Fruit fly (Drosophila melanogaster) whole organism, embryonic: ENCODE measurements around the gene CG5498.

Experiments used
- BtbVII ChIP-seq: fragments of 200-800 bp; sonication (Bioruptor generic); optimal IDR thresholded peaks from 3 replicates; lab custom pipeline; 2017; ENCODE audit warnings: missing biosample characterization, mild to moderate bottlenecking, missing genetic modification characterization
- CG1024 ChIP-seq: fragments of 200-800 bp; sonication (Bioruptor generic); IDR thresholded peaks from 2 replicates; pipeline ENCODE4 v1.3.6; 2022; ENCODE audit warnings: missing biosample characterization, missing genetic modification characterization
- CG10431 ChIP-seq: fragments of 200-800 bp; sonication (Bioruptor generic); optimal IDR thresholded peaks from 3 replicates; lab custom pipeline; 2018; ENCODE audit warnings: missing biosample characterization, mild to moderate bottlenecking, missing genetic modification characterization
- CG10979 ChIP-seq: fragments of 200-800 bp; sonication (Bioruptor generic); optimal IDR thresholded peaks from 2 replicates; lab custom pipeline; 2018; ENCODE audit warnings: missing biosample characterization, mild to moderate bottlenecking, missing genetic modification characterization, moderate library complexity
- CG11695 ChIP-seq: fragments of 200-800 bp; sonication (Bioruptor generic); IDR thresholded peaks from 3 replicates; pipeline ENCODE4 v1.3.6; 2022; ENCODE audit warnings: missing biosample characterization, missing genetic modification characterization
- CG12942 ChIP-seq: fragments of 200-800 bp; sonication (Bioruptor generic); optimal IDR thresholded peaks from 3 replicates; lab custom pipeline; 2016; ENCODE audit warnings: missing biosample characterization, missing genetic modification characterization
- CG14014 ChIP-seq: fragments of 200-800 bp; sonication (Bioruptor generic); IDR thresholded peaks from 2 replicates; pipeline ENCODE4 v1.3.6; 2022; ENCODE audit warnings: missing biosample characterization, missing genetic modification characterization
- CG1647 ChIP-seq: fragments of 200-800 bp; sonication (Bioruptor generic); optimal IDR thresholded peaks from 3 replicates; lab custom pipeline; 2016; ENCODE audit warnings: missing biosample characterization, missing genetic modification characterization
- CG17186 ChIP-seq: fragments of 200-800 bp; sonication (Bioruptor generic); optimal IDR thresholded peaks from 3 replicates; lab custom pipeline; 2017; ENCODE audit warnings: missing biosample characterization, missing genetic modification reagents, missing genetic modification characterization
- CG17802 ChIP-seq: fragments of 200-800 bp; sonication (Bioruptor generic); optimal IDR thresholded peaks from 2 replicates; lab custom pipeline; 2018; ENCODE audit warnings: missing biosample characterization, mild to moderate bottlenecking, missing genetic modification characterization, moderate library complexity
- CG2129 ChIP-seq: fragments of 200-800 bp; sonication (Bioruptor generic); IDR thresholded peaks from 2 replicates; pipeline ENCODE4 v1.3.6; 2022; ENCODE audit warnings: missing biosample characterization, missing genetic modification characterization; ENCODE audit not compliant: partially characterized antibody
- CG30431 ChIP-seq: fragments of 200-800 bp; sonication (Bioruptor generic); optimal IDR thresholded peaks from 2 replicates; lab custom pipeline; 2017; ENCODE audit warnings: missing biosample characterization, missing genetic modification characterization
- CG4424 ChIP-seq: fragments of 200-800 bp; sonication (Bioruptor generic); optimal IDR thresholded peaks from 3 replicates; lab custom pipeline; 2016; ENCODE audit warnings: missing biosample characterization, missing genetic modification characterization
- CG8359 ChIP-seq: fragments of 200-800 bp; sonication (Bioruptor generic); optimal IDR thresholded peaks from 2 replicates; lab custom pipeline; 2017; ENCODE audit warnings: missing biosample characterization, mild to moderate bottlenecking, missing genetic modification characterization, borderline replicate concordance
- CG8924 ChIP-seq: fragments of 200-800 bp; optimal IDR thresholded peaks from 3 replicates; lab custom pipeline; 2019; ENCODE audit warnings: missing biosample characterization, mild to moderate bottlenecking, missing genetic modification characterization, moderate library complexity
- CG8944 ChIP-seq: fragments of 200-800 bp; sonication (Bioruptor generic); optimal IDR thresholded peaks from 3 replicates; lab custom pipeline; 2016; ENCODE audit warnings: missing biosample characterization, missing genetic modification characterization
- CG9437 ChIP-seq: fragments of 200-800 bp; sonication (Bioruptor generic); optimal IDR thresholded peaks from 2 replicates; lab custom pipeline; 2018; ENCODE audit warnings: missing biosample characterization, mild to moderate bottlenecking, missing genetic modification characterization
- CoRest ChIP-seq: fragments of 200-800 bp; sonication (Bioruptor generic); optimal IDR thresholded peaks from 3 replicates; lab custom pipeline; 2018; ENCODE audit warnings: missing biosample characterization, mild to moderate bottlenecking, missing genetic modification characterization, moderate library complexity
- Dad ChIP-seq: fragments of 200-800 bp; sonication (Bioruptor generic); optimal IDR thresholded peaks from 3 replicates; lab custom pipeline; 2016; ENCODE audit warnings: missing biosample characterization, missing genetic modification characterization
- Dek ChIP-seq: fragments of 200-800 bp; sonication (Bioruptor generic); optimal IDR thresholded peaks from 3 replicates; lab custom pipeline; 2019; ENCODE audit warnings: missing biosample characterization, mild to moderate bottlenecking, missing genetic modification characterization, moderate library complexity
- Drgx ChIP-seq: fragments of 200-800 bp; sonication (Bioruptor generic); IDR thresholded peaks from 2 replicates; pipeline ENCODE4 v1.3.6; 2022; ENCODE audit warnings: missing biosample characterization, missing genetic modification characterization
- Eip74EF ChIP-seq, 2 experiments: fragments of 200-800 bp in 1 of 2; fragments of >200 bp in 1 of 2; sonication (Bioruptor generic) in 1 of 2; optimal IDR thresholded peaks; 2 replicates each; lab custom pipeline; 2017 to 2019; ENCODE audit warnings: missing biosample characterization in 2 of 2, missing genetic modification characterization in 2 of 2, mild to moderate bottlenecking in 1 of 2, moderate library complexity in 1 of 2
- GATAe ChIP-seq: fragments of 200-800 bp; sonication (Bioruptor generic); conservative IDR thresholded peaks from 2 replicates; pipeline ENCODE4 v1.3.6; 2022; ENCODE audit warnings: missing biosample characterization, missing genetic modification characterization
- H15 ChIP-seq: fragments of 200-800 bp; sonication (Bioruptor generic); IDR thresholded peaks from 3 replicates; pipeline ENCODE4 v1.3.6; 2022; ENCODE audit warnings: missing biosample characterization, missing genetic modification characterization
- HmgD ChIP-seq: fragments of 200-800 bp; sonication (Bioruptor generic); optimal IDR thresholded peaks from 3 replicates; lab custom pipeline; 2016; ENCODE audit warnings: missing biosample characterization, missing genetic modification characterization
- Hr51 ChIP-seq, 2 experiments: fragments of 200-800 bp; sonication (Bioruptor generic); optimal IDR thresholded peaks; 2 replicates in 1 of 2; 3 replicates in 1 of 2; lab custom pipeline; 2016 to 2018; ENCODE audit warnings: missing biosample characterization in 2 of 2, missing genetic modification characterization in 2 of 2, mild to moderate bottlenecking in 1 of 2, moderate library complexity in 1 of 2
- Nf-YB ChIP-seq: fragments of 200-800 bp; sonication (Bioruptor generic); optimal IDR thresholded peaks from 3 replicates; lab custom pipeline; 2019; ENCODE audit warnings: missing biosample characterization, mild to moderate bottlenecking, missing genetic modification characterization, moderate library complexity
- Optix ChIP-seq: fragments of 200-800 bp; sonication (Bioruptor generic); IDR thresholded peaks from 3 replicates; pipeline ENCODE4 v1.3.6; 2022; ENCODE audit warnings: missing biosample characterization, missing genetic modification characterization
- Ssrp ChIP-seq: fragments of 200-800 bp; sonication (Bioruptor generic); optimal IDR thresholded peaks from 2 replicates; lab custom pipeline; 2018; ENCODE audit warnings: missing biosample characterization, mild to moderate bottlenecking, missing genetic modification characterization, moderate library complexity
- cg ChIP-seq: fragments of 200-800 bp; sonication (Bioruptor generic); optimal IDR thresholded peaks from 3 replicates; lab custom pipeline; 2019; ENCODE audit warnings: missing biosample characterization, mild to moderate bottlenecking, missing genetic modification characterization, moderate library complexity
- chif ChIP-seq, 2 experiments: fragments of 200-800 bp; sonication (Bioruptor generic); optimal IDR thresholded peaks; 3 replicates each; lab custom pipeline; 2016; ENCODE audit warnings: missing biosample characterization in 2 of 2, missing genetic modification characterization in 2 of 2
- dpn ChIP-seq, 2 experiments: fragments of 200-800 bp; sonication (Bioruptor generic); optimal IDR thresholded peaks; 3 replicates each; lab custom pipeline; 2016; ENCODE audit warnings: missing biosample characterization in 2 of 2, missing genetic modification characterization in 2 of 2
- exex ChIP-seq: fragments of 200-800 bp; sonication (Bioruptor generic); optimal IDR thresholded peaks from 4 replicates; lab custom pipeline; 2018; ENCODE audit warnings: missing biosample characterization, mild to moderate bottlenecking, missing genetic modification characterization, moderate library complexity
- eyg ChIP-seq: fragments of 200-800 bp; sonication (Bioruptor generic); optimal IDR thresholded peaks from 3 replicates; lab custom pipeline; 2016; ENCODE audit warnings: missing biosample characterization, missing genetic modification characterization
- fd96Cb ChIP-seq: fragments of 200-800 bp; sonication (Bioruptor generic); optimal IDR thresholded peaks from 2 replicates; lab custom pipeline; 2018; ENCODE audit warnings: missing biosample characterization, mild to moderate bottlenecking, missing genetic modification characterization, moderate library complexity
- fu2 ChIP-seq: fragments of 200-800 bp; sonication (Bioruptor generic); optimal IDR thresholded peaks from 2 replicates; lab custom pipeline; 2016; ENCODE audit warnings: missing biosample characterization, missing genetic modification characterization
- grau ChIP-seq: fragments of 200-800 bp; optimal IDR thresholded peaks from 3 replicates; lab custom pipeline; 2019; ENCODE audit warnings: missing biosample characterization, mild to moderate bottlenecking, missing genetic modification characterization, moderate library complexity
- gsb ChIP-seq: fragments of 200-800 bp; sonication (Bioruptor generic); IDR thresholded peaks from 2 replicates; pipeline ENCODE4 v1.3.6; 2022; ENCODE audit warnings: missing biosample characterization, missing genetic modification characterization
- ham ChIP-seq: fragments of 200-800 bp; sonication (Bioruptor generic); IDR thresholded peaks from 2 replicates; pipeline ENCODE4 v1.3.6; 2022; ENCODE audit warnings: missing biosample characterization, missing genetic modification characterization
- hth ChIP-seq: fragments of >200 bp; optimal IDR thresholded peaks from 2 replicates; lab custom pipeline; 2017; ENCODE audit warnings: inconsistent platforms
- kay ChIP-seq: fragments of 200-800 bp; sonication (Bioruptor generic); optimal IDR thresholded peaks from 2 replicates; lab custom pipeline; 2016; ENCODE audit warnings: missing biosample characterization, missing genetic modification characterization
- knrl ChIP-seq: fragments of 200-800 bp; sonication (Bioruptor generic); IDR thresholded peaks from 3 replicates; pipeline ENCODE4 v1.3.6; 2022; ENCODE audit warnings: missing biosample characterization, missing genetic modification characterization; ENCODE audit not compliant: partially characterized antibody
- odd ChIP-seq: fragments of 200-800 bp; sonication (Bioruptor generic); optimal IDR thresholded peaks from 2 replicates; lab custom pipeline; 2017; ENCODE audit warnings: missing biosample characterization, mild to moderate bottlenecking, missing genetic modification characterization
- pan ChIP-seq, 4 experiments: fragments of >200 bp in 3 of 4; fragments of 200-800 bp in 1 of 4; sonication (Bioruptor generic) in 1 of 4; optimal IDR thresholded peaks in 3 of 4; IDR thresholded peaks in 1 of 4; 2 replicates each; pipeline versions ENCODE4 v1.3.6 to Lab custom; 2017 to 2022; ENCODE audit warnings: missing biosample characterization in 2 of 4, missing genetic modification characterization in 2 of 4, mixed read lengths in 1 of 4
- scrt ChIP-seq: fragments of 200-800 bp; sonication (Bioruptor generic); optimal IDR thresholded peaks from 2 replicates; lab custom pipeline; 2018; ENCODE audit warnings: missing biosample characterization, mild to moderate bottlenecking, missing genetic modification characterization, moderate library complexity
- shn ChIP-seq: fragments of 200-800 bp; sonication (Bioruptor generic); optimal IDR thresholded peaks from 3 replicates; lab custom pipeline; 2016; ENCODE audit warnings: missing biosample characterization, missing genetic modification characterization
- slbo ChIP-seq: fragments of 200-800 bp; sonication (Bioruptor generic); IDR thresholded peaks from 2 replicates; pipeline ENCODE4 v1.3.6; 2022; ENCODE audit warnings: missing biosample characterization, missing genetic modification characterization
- tx ChIP-seq: fragments of 200-800 bp; sonication (Bioruptor generic); optimal IDR thresholded peaks from 2 replicates; lab custom pipeline; 2016; ENCODE audit warnings: missing biosample characterization, missing genetic modification characterization

CG5498 gene

DNA sequence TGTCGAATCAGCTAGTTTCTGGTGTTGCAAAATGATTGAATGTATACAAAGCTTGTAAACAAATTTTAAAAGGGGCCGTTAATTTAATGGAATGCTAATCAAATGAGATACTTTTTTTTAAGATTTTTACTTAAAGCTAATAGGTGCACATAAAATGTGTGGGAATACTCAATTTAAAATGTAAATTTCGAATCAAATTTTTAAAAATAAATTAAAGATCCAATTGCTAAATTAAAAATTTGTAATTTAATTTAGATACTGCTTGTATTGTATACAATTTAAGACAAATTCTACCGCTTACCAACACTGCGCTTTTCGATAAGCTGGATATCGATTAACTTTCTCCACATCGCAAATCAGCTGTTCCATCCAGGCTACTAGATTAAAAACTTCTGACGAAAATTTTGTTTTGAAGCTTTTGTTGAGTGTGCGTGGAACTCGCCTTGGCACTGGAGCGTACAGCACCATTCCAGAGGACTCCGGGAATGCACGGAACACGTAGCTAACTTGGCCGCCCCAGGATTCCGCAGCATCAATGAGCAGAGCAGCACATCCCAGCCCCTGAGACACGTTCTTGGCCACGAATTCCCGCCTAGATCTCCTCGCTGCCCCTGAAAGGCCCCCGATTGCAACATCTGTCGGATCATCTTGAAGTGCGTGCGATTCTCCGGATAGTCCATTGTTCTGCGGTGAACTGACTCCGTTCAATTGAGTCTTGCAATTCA is at the start of gene CG5498, which contains the start of gene fbl:
CG5498 (minus strand) TSS at position 24 of the 725 bp plus-strand sequence.
fbl (plus strand) TSS at position 344 of the 725 bp plus-strand sequence.
- TF ChIP-seq CoRest (tag; lab: Kevin White, UChicago) (peak; percentile 80), fd96Cb (peak; percentile 39), CG2129 (GFP tag; lab: Robert Waterston, UW) (no peak), CG4424 (GFP tag; lab: Kevin White, UChicago) (peak; percentile 74), Ssrp (tag; lab: Kevin White, UChicago) (peak; percentile 32), Hr51 (GFP tag; optimal IDR thresholded peaks at IDR 0.05; lab: Kevin White, UChicago) (peak; percentile 57 to 70), CG10979 (tag; lab: Kevin White, UChicago) (peak; percentile 52), tx (GFP tag; lab: Kevin White, UChicago) (peak; percentile 0), BtbVII (GFP tag; lab: Kevin White, UChicago) (peak; percentile 52), CG1647 (GFP tag; lab: Kevin White, UChicago) (peak; percentile 31), Eip74EF (GFP tag; optimal IDR thresholded peaks at IDR 0.05; lab: Kevin White, UChicago) (peak in 1 of 2 experiments; percentile 40), CG8359 (no peak), CG12942 (GFP tag; lab: Kevin White, UChicago) (peak; percentile 38), scrt (GFP tag; lab: Kevin White, UChicago) (peak; percentile 49), Nf-YB (GFP tag; lab: Kevin White, UChicago) (no peak), HmgD (no peak), knrl (GFP tag; lab: Robert Waterston, UW) (no peak), Optix (GFP tag; lab: Robert Waterston, UW) (no peak), fu2 (GFP tag; lab: Kevin White, UChicago) (no peak), cg (no peak), grau (peak; percentile 77), CG14014 (GFP tag; lab: Robert Waterston, UW) (0 out of 2 replicates have a peak, but pooled peaks have one; percentile 40), kay (GFP tag; lab: Kevin White, UChicago) (peak; percentile 35), dpn (GFP tag; optimal IDR thresholded peaks at IDR 0.05; lab: Kevin White, UChicago) (peak; percentile 50 to 73), chif (GFP tag; optimal IDR thresholded peaks at IDR 0.05; lab: Kevin White, UChicago) (peak in 1 of 2 experiments; percentile 24), CG9437 (GFP tag; lab: Kevin White, UChicago) (peak; percentile 52), CG10431 (GFP tag; lab: Kevin White, UChicago) (peak; percentile 43), gsb (no peak), slbo (GFP tag; lab: Robert Waterston, UW) (peak; percentile 63; the same call in 1 of the 2 replicates), CG17186 (GFP tag; lab: Kevin White, UChicago) (no peak), pan (optimal IDR thresholded peaks at IDR 0.05; lab: Kevin White, UChicago) (no peak), pan (GFP tag; optimal IDR thresholded peaks at IDR 0.05 in 1 of 2, IDR thresholded peaks at IDR 0.05 in 1 of 2) (peak in 1 of 2 experiments; percentile 46), H15 (GFP tag; lab: Robert Waterston, UW) (no peak), exex (tag; lab: Kevin White, UChicago) (peak; percentile 54), CG17802 (tag; lab: Kevin White, UChicago) (no peak), odd (GFP tag; lab: Kevin White, UChicago) (peak; percentile 56), CG8924 (tag; lab: Kevin White, UChicago) (peak; percentile 74), CG1024 (0 out of 2 replicates have a peak, but pooled peaks have one; percentile 9), CG11695 (GFP tag; lab: Robert Waterston, UW) (peak; percentile 65; the same call in 2 of the 3 replicates), CG8944 (GFP tag; lab: Kevin White, UChicago) (peak; percentile 2), Dek (peak; percentile 35), CG30431 (no peak), Drgx (peak; percentile 62), eyg (GFP tag; lab: Kevin White, UChicago) (no peak), GATAe (GFP tag; lab: Robert Waterston, UW) (no peak), ham (no peak), hth (lab: Kevin White, UChicago) (no peak), shn (peak; percentile 25), Dad (GFP tag; lab: Kevin White, UChicago) (peak; percentile 38)
